Worm (Caenorhabditis elegans): ENCODE measurements around the gene T16A1.10.

DNA sequence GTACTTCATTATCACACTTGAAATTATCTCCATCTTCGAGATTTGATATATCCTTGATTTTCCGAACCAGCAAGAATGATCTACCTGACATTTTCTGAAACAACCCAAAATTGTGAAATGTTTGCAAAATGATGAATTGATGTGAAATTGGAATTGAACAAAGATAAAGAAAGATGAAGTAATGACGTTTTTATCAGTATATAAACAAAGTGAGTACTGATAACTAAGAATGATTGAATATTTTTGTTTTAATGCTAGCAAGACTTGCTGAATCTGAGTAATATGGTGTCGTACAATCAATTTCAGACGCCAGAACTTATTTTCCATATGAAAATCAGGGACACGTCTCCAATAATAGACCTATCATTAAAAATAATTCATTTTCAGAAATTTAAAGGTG is 30.2 kb upstream of the T16A1.10 start, which contains the start of gene math-37:
- TF ChIP-seq snpc-4 (GFP tag; optimal IDR thresholded peaks at IDR 0.05) (no peak), snpc-4 (tag; optimal IDR thresholded peaks at IDR 0.05) (no peak), pbrm-1 (GFP tag; IDR thresholded peaks at IDR 0.05) (no peak), nhr-179 (tag; optimal IDR thresholded peaks at IDR 0.05) (no peak), snpc-3.4 (tag; optimal IDR thresholded peaks at IDR 0.05) (no peak), F52B5.7 (tag; optimal IDR thresholded peaks at IDR 0.05) (no peak), F37B4.10 (GFP tag; IDR thresholded peaks at IDR 0.05) (no peak), lir-1 (GFP tag; conservative IDR thresholded peaks at IDR 0.05) (no peak), madf-6 (GFP tag; IDR thresholded peaks at IDR 0.05) (no peak), ceh-27 (GFP tag; optimal IDR thresholded peaks at IDR 0.05) (no peak), ceh-40 (GFP tag; IDR thresholded peaks at IDR 0.05) (no peak), F55B11.4 (tag; optimal IDR thresholded peaks at IDR 0.05; ENCODE audit: borderline replicate concordance, insufficient read depth) (no peak), mes-4 (tag; optimal IDR thresholded peaks at IDR 0.05) (no peak), gei-17 (GFP tag; optimal IDR thresholded peaks at IDR 0.05) (no peak)
